Fruit fly (Drosophila melanogaster): ENCODE results near the gene CG4991.

- TF ChIP-seq OdsH (GFP tag; optimal IDR thresholded peaks at IDR 0.05) (no peak), Eip75B (GFP tag; optimal IDR thresholded peaks at IDR 0.05) (no peak), CG8632 (GFP tag; optimal IDR thresholded peaks at IDR 0.05) (no peak), CG6808 (GFP tag; optimal IDR thresholded peaks at IDR 0.05) (no peak), fd85E (GFP tag; optimal IDR thresholded peaks at IDR 0.05) (no peak), Hr38 (GFP tag; optimal IDR thresholded peaks at IDR 0.05) (no peak), Gug (GFP tag; IDR thresholded peaks at IDR 0.05) (no peak)
These were observed 2.3 kb downstream of the CG4991 start for dm6 chrX:17093900-17094446.
